Worm (Caenorhabditis elegans) whole organism, young adult: ENCODE results near the gene R11D1.12.

ENCODE experiments used
- B0035.1 ChIP-seq: sonication (generic microtip); optimal IDR thresholded peaks from 2 replicates; lab custom pipeline; 2016; ENCODE audit warnings: missing genetic modification characterization, mild to moderate bottlenecking, missing compliant biosample characterization, missing genotype, missing genetic modification reagents
- K11D2.4 ChIP-seq: fragments of 200-800 bp; sonication (Bioruptor generic); IDR thresholded peaks from 2 replicates; pipeline ENCODE4 v1.3.6; 2022; ENCODE audit warnings: missing genetic modification reagents, missing genetic modification characterization, missing compliant biosample characterization
- K12H6.12 ChIP-seq: fragments of 200-800 bp; sonication (Bioruptor generic); optimal IDR thresholded peaks from 2 replicates; lab custom pipeline; 2018; ENCODE audit warnings: mild to moderate bottlenecking, missing genetic modification characterization, missing compliant biosample characterization
- Y53G8AR.9 ChIP-seq: fragments of 200-800 bp; sonication (Bioruptor generic); conservative IDR thresholded peaks from 2 replicates; pipeline ENCODE4 v1.3.6; 2022; ENCODE audit warnings: missing genetic modification reagents, missing genetic modification characterization, missing compliant biosample characterization
- Y56A3A.18 ChIP-seq: fragments of 200-800 bp; sonication (Bioruptor generic); IDR thresholded peaks from 2 replicates; pipeline ENCODE4 v1.3.6; 2022; ENCODE audit warnings: missing genetic modification reagents, missing genetic modification characterization, missing compliant biosample characterization
- Y95B8A.8 ChIP-seq: fragments of 200-800 bp; sonication (Bioruptor generic); IDR thresholded peaks from 2 replicates; pipeline ENCODE4 v1.3.6; 2022; ENCODE audit warnings: missing genetic modification reagents, missing genetic modification characterization, missing compliant biosample characterization
- athp-1 ChIP-seq: sonication (generic microtip); optimal IDR thresholded peaks from 2 replicates; lab custom pipeline; 2017; ENCODE audit warnings: mild to moderate bottlenecking, missing genetic modification characterization, missing compliant biosample characterization
- attf-3 ChIP-seq: fragments of 200-800 bp; sonication (Bioruptor generic); conservative IDR thresholded peaks from 2 replicates; pipeline ENCODE4 v1.3.6; 2022; ENCODE audit warnings: missing genetic modification reagents, missing genetic modification characterization, missing compliant biosample characterization
- ccch-3 ChIP-seq: fragments of 200-800 bp; sonication (Bioruptor generic); optimal IDR thresholded peaks from 2 replicates; lab custom pipeline; 2018; ENCODE audit warnings: mild to moderate bottlenecking, missing genetic modification characterization, missing compliant biosample characterization
- cebp-1 ChIP-seq, 2 experiments: fragments of 200-800 bp in 1 of 2; sonication (Bioruptor generic) in 1 of 2; sonication (generic microtip) in 1 of 2; IDR thresholded peaks in 1 of 2; optimal IDR thresholded peaks in 1 of 2; 2 replicates each; pipeline versions ENCODE4 v1.3.6 to Lab custom; 2017 to 2022; ENCODE audit warnings: missing compliant biosample characterization in 2 of 2, missing genetic modification characterization in 2 of 2, mild to moderate bottlenecking in 1 of 2, missing genetic modification reagents in 1 of 2, moderate library complexity in 1 of 2
- cebp-2 ChIP-seq: fragments of 200-800 bp; sonication (Bioruptor generic); IDR thresholded peaks from 2 replicates; pipeline ENCODE4 v1.3.6; 2022; ENCODE audit warnings: missing genetic modification characterization, missing compliant biosample characterization
- ceh-27 ChIP-seq: fragments of 200-800 bp; sonication (Bioruptor generic); optimal IDR thresholded peaks from 2 replicates; lab custom pipeline; 2018; ENCODE audit warnings: mild to moderate bottlenecking, missing genetic modification characterization, moderate library complexity, missing compliant biosample characterization
- ceh-79 ChIP-seq: sonication (generic microtip); optimal IDR thresholded peaks from 2 replicates; lab custom pipeline; 2017; ENCODE audit warnings: mild to moderate bottlenecking, missing genetic modification characterization, missing compliant biosample characterization
- ceh-91 ChIP-seq: fragments of 200-800 bp; sonication (Bioruptor generic); IDR thresholded peaks from 2 replicates; pipeline ENCODE4 v1.3.6; 2022; ENCODE audit warnings: missing genetic modification reagents, missing genetic modification characterization, missing compliant biosample characterization
- die-1 ChIP-seq: sonication (generic microtip); optimal IDR thresholded peaks from 2 replicates; lab custom pipeline; 2016; ENCODE audit warnings: missing genotype, mild to moderate bottlenecking, missing genetic modification characterization, missing compliant biosample characterization
- dox-1 ChIP-seq: fragments of 200-800 bp; sonication (Bioruptor generic); IDR thresholded peaks from 2 replicates; pipeline ENCODE4 v1.3.6; 2022; ENCODE audit warnings: missing genetic modification reagents, missing genetic modification characterization, missing compliant biosample characterization
- egl-18 ChIP-seq: fragments of 200-800 bp; sonication (Bioruptor generic); IDR thresholded peaks from 2 replicates; pipeline ENCODE4 v1.3.6; 2022; ENCODE audit warnings: missing genetic modification reagents, missing genetic modification characterization, missing compliant biosample characterization
- fkh-3 ChIP-seq: sonication (generic microtip); optimal IDR thresholded peaks from 2 replicates; lab custom pipeline; 2016; ENCODE audit warnings: mild to moderate bottlenecking, missing genetic modification characterization, missing compliant biosample characterization
- him-1 ChIP-seq: sonication (generic microtip); optimal IDR thresholded peaks from 2 replicates; lab custom pipeline; 2016; ENCODE audit warnings: missing genotype, missing genetic modification reagents, missing genetic modification characterization, missing compliant biosample characterization
- hlh-12 ChIP-seq: sonication (generic microtip); optimal IDR thresholded peaks from 2 replicates; lab custom pipeline; 2016; ENCODE audit warnings: missing genetic modification characterization, missing compliant biosample characterization
- hmg-20 ChIP-seq: fragments of 200-800 bp; sonication (Bioruptor generic); IDR thresholded peaks from 2 replicates; pipeline ENCODE4 v1.3.6; 2022; ENCODE audit warnings: missing genetic modification reagents, missing genetic modification characterization, missing compliant biosample characterization
- lin-35 ChIP-seq, 3 experiments: fragments of 150-350 bp in 2 of 3; sonication (generic microtip) in 1 of 3; optimal IDR thresholded peaks; 2 replicates each; lab custom pipeline; 2014 to 2018; ENCODE audit warnings: missing biosample characterization in 3 of 3, missing genetic modification characterization in 3 of 3, missing genetic modification reagents in 3 of 3
- lin-54 ChIP-seq: fragments of 200-800 bp; sonication (Bioruptor generic); optimal IDR thresholded peaks from 2 replicates; lab custom pipeline; 2018; ENCODE audit warnings: mild to moderate bottlenecking, missing genetic modification characterization, missing compliant biosample characterization
- lir-1 ChIP-seq: fragments of 200-800 bp; sonication (Bioruptor generic); conservative IDR thresholded peaks from 2 replicates; pipeline ENCODE4 v1.3.6; 2022; ENCODE audit warnings: missing genetic modification reagents, missing genetic modification characterization, missing compliant biosample characterization
- madf-3 ChIP-seq: fragments of 200-800 bp; sonication (Bioruptor generic); IDR thresholded peaks from 2 replicates; pipeline ENCODE4 v1.3.6; 2022; ENCODE audit warnings: missing genetic modification reagents, missing genetic modification characterization, missing compliant biosample characterization
- madf-6 ChIP-seq: fragments of 200-800 bp; sonication (Bioruptor generic); IDR thresholded peaks from 2 replicates; pipeline ENCODE4 v1.3.6; 2022; ENCODE audit warnings: missing genetic modification reagents, missing genetic modification characterization, missing compliant biosample characterization
- mes-4 ChIP-seq: sonication (generic microtip); optimal IDR thresholded peaks from 2 replicates; lab custom pipeline; 2016; ENCODE audit warnings: missing genotype, missing genetic modification characterization, missing compliant biosample characterization
- nfya-2 ChIP-seq: fragments of 200-800 bp; sonication (Bioruptor generic); IDR thresholded peaks from 2 replicates; pipeline ENCODE4 v1.3.6; 2022; ENCODE audit warnings: missing genetic modification reagents, missing genetic modification characterization, missing compliant biosample characterization
- nfyb-1 ChIP-seq: fragments of 200-800 bp; sonication (Bioruptor generic); IDR thresholded peaks from 2 replicates; pipeline ENCODE4 v1.3.6; 2022; ENCODE audit warnings: missing genetic modification reagents, missing genetic modification characterization, missing compliant biosample characterization
- nhr-120 ChIP-seq: fragments of 200-800 bp; sonication (Bioruptor generic); IDR thresholded peaks from 2 replicates; pipeline ENCODE4 v1.3.6; 2022; ENCODE audit warnings: missing genetic modification characterization, missing compliant biosample characterization
- nhr-179 ChIP-seq: sonication (generic microtip); optimal IDR thresholded peaks from 2 replicates; lab custom pipeline; 2016; ENCODE audit warnings: mild to moderate bottlenecking, missing genetic modification characterization, missing compliant biosample characterization
- pbrm-1 ChIP-seq: fragments of 200-800 bp; sonication (Bioruptor generic); IDR thresholded peaks from 2 replicates; pipeline ENCODE4 v1.3.6; 2022; ENCODE audit warnings: missing genetic modification reagents, missing genetic modification characterization, missing compliant biosample characterization
- rcor-1 ChIP-seq: fragments of 200-800 bp; sonication (Bioruptor generic); IDR thresholded peaks from 2 replicates; pipeline ENCODE4 v1.3.6; 2022; ENCODE audit warnings: missing genetic modification reagents, missing genetic modification characterization, missing compliant biosample characterization
- rec-8 ChIP-seq, 2 experiments: sonication (generic microtip); optimal IDR thresholded peaks; 2 replicates each; lab custom pipeline; 2016; ENCODE audit warnings: mild to moderate bottlenecking in 2 of 2, missing genetic modification characterization in 2 of 2, missing genetic modification reagents in 2 of 2, missing genotype in 2 of 2, missing biosample characterization in 1 of 2, missing compliant biosample characterization in 1 of 2, moderate library complexity in 1 of 2
- tbx-9 ChIP-seq: sonication (generic microtip); optimal IDR thresholded peaks from 2 replicates; lab custom pipeline; 2016; ENCODE audit warnings: borderline replicate concordance, missing genetic modification characterization, inconsistent platforms, missing compliant biosample characterization
- ztf-18 ChIP-seq: sonication (generic microtip); optimal IDR thresholded peaks from 2 replicates; lab custom pipeline; 2016; ENCODE audit warnings: missing genotype, mild to moderate bottlenecking, missing genetic modification characterization, missing compliant biosample characterization
- ztf-25 ChIP-seq: fragments of 200-800 bp; sonication (Bioruptor generic); IDR thresholded peaks from 2 replicates; pipeline ENCODE4 v1.3.6; 2022; ENCODE audit warnings: missing genetic modification reagents, missing genetic modification characterization, missing compliant biosample characterization
- ztf-26 ChIP-seq: sonication (generic microtip); optimal IDR thresholded peaks from 2 replicates; lab custom pipeline; 2017; ENCODE audit warnings: missing genetic modification characterization, missing compliant biosample characterization

R11D1.12 gene

DNA sequence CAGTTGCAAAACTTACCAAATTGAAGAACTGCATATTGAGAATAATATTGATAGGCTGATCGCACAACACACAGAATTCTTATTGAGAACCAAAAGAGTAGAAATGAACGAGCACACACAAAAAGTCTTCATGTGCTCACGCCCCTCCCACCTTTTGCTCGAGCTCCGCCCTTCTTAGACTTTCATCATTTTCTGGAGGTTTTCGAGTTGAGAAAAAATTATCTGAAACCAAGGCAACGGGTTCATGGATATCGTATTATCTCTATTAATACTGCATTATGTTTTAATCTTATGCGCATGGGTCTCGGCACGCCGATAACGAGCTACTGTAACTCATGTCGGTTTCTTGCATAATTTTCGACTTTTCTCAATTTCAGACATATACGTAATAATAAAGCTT is at the start of gene R11D1.12:
TSS of gene R11D1.12 (minus strand) at position 101 of the 400 bp plus-strand sequence.
- TF ChIP-seq K12H6.12 (tag; lab: Kevin White, UChicago): no peak
- TF ChIP-seq ztf-25 (GFP tag; lab: Robert Waterston, UW): no peak
- no peak for TF ChIP-seq B0035.1 (tag; lab: Kevin White, UChicago)
- TF ChIP-seq dox-1 (GFP tag; lab: Robert Waterston, UW): no peak
- no peak for TF ChIP-seq nhr-120 (GFP tag; lab: Robert Waterston, UW)
- no peak for TF ChIP-seq athp-1
- TF ChIP-seq attf-3 (GFP tag; lab: Robert Waterston, UW): no peak
- TF ChIP-seq nhr-179: no peak
- TF ChIP-seq Y53G8AR.9 (GFP tag; lab: Robert Waterston, UW): no peak
- TF ChIP-seq madf-6: no peak
- no peak for TF ChIP-seq Y56A3A.18
- no peak for TF ChIP-seq fkh-3 (tag; lab: Kevin White, UChicago)

DNA sequence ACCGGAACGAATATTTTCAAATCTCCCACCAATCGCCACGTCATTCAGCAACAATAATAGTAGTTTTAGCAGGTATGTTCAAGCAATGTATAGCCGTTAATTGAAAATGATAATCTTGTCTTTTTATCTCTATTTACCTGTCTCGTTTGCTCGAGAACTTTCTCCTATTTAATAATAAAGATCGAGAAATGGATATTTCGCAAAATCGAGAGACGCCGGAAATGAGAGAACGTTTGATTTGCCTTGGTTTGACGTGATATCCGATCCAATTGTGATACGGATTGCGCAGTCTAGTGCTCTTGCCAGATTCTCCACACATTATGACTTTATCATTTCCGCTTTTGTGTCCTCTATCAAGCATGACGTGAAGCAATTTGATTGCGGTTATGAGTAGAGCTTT is 48.1 kb upstream of the R11D1.12 start:
- TF ChIP-seq Y95B8A.8 (GFP tag; lab: Robert Waterston, UW): no peak
- TF ChIP-seq pbrm-1: no peak
- no peak for TF ChIP-seq lin-35 (GFP tag; optimal IDR thresholded peaks at IDR 0.05; lab: Kevin White, UChicago)
- TF ChIP-seq madf-3 (GFP tag; lab: Robert Waterston, UW): no peak
- TF ChIP-seq nfya-2 (GFP tag; lab: Robert Waterston, UW): no peak
- no peak for TF ChIP-seq him-1
- no peak for TF ChIP-seq mes-4 (tag; lab: Kevin White, UChicago)
- no peak for TF ChIP-seq ccch-3 (GFP tag; lab: Kevin White, UChicago)
- TF ChIP-seq ztf-26 (tag; lab: Kevin White, UChicago): no peak
- TF ChIP-seq ztf-18 (tag; lab: Kevin White, UChicago): no peak

- TF ChIP-seq die-1 (no peak), hlh-12 (no peak), tbx-9 (tag; lab: Kevin White, UChicago) (no peak), ceh-79 (tag; lab: Kevin White, UChicago) (no peak), rec-8 (tag; optimal IDR thresholded peaks at IDR 0.05; lab: Kevin White, UChicago) (no peak), fkh-3 (tag; lab: Kevin White, UChicago) (no peak), ceh-27 (GFP tag; lab: Kevin White, UChicago) (no peak), K11D2.4 (GFP tag; lab: Robert Waterston, UW) (no peak), nfyb-1 (no peak), lin-54 (GFP tag; lab: Kevin White, UChicago) (no peak), hmg-20 (GFP tag; lab: Robert Waterston, UW) (no peak), egl-18 (GFP tag; lab: Robert Waterston, UW) (no peak), lin-35 (GFP tag; optimal IDR thresholded peaks at IDR 0.05; lab: Kevin White, UChicago) (no peak), cebp-1 (GFP tag; IDR thresholded peaks at IDR 0.05; lab: Robert Waterston, UW) (no peak), cebp-1 (tag; optimal IDR thresholded peaks at IDR 0.05; lab: Kevin White, UChicago) (no peak), nhr-179 (no peak), lir-1 (GFP tag; lab: Robert Waterston, UW) (no peak), B0035.1 (tag; lab: Kevin White, UChicago) (no peak), ceh-91 (no peak), rcor-1 (GFP tag; lab: Robert Waterston, UW) (no peak), cebp-2 (GFP tag; lab: Robert Waterston, UW) (no peak)
Observed at ce11 chrV:12773222-12773621, 47.4 kb upstream of the R11D1.12 start, which contains the start of gene ZC455.1. TSS of gene ZC455.1 (plus strand) at chrV:12773522.
